Worm (Caenorhabditis elegans) whole organism, mixed stage, embryonic: ENCODE results near the gene srw-103.
"Not testable (repeated sequence)": the region's sequence is repeated elsewhere in the genome, so short reads cannot be mapped to it uniquely, and the experiment has no call there.

Experiments used
- ceh-43 ChIP-seq: fragments of 200-800 bp; sonication (Bioruptor generic); optimal IDR thresholded peaks from 2 replicates; lab custom pipeline; 2018; ENCODE audit warnings: mild to moderate bottlenecking, missing genetic modification characterization, moderate library complexity, missing compliant biosample characterization
- nhr-28 ChIP-seq: fragments of 150-350 bp; optimal IDR thresholded peaks from 2 replicates; lab custom pipeline; 2014; ENCODE audit warnings: missing biosample characterization, missing genetic modification characterization
- nhr-76 ChIP-seq: sonication (generic microtip); optimal IDR thresholded peaks from 2 replicates; lab custom pipeline; 2017; ENCODE audit warnings: missing biosample characterization, missing genetic modification characterization
- snpc-4 ChIP-seq: fragments of 150-350 bp; optimal IDR thresholded peaks from 2 replicates; lab custom pipeline; 2014; ENCODE audit warnings: missing biosample characterization, missing genetic modification characterization

- not testable (repeated sequence) for TF ChIP-seq ceh-43 (GFP tag; lab: Kevin White, UChicago); nhr-28 (tag; lab: Kevin White, UChicago); nhr-76 (tag; lab: Kevin White, UChicago); snpc-4 (tag; lab: Kevin White, UChicago)
These were observed 24.5 kb upstream of the srw-103 start, which contains the start of gene Y46H3C.5 for ce11 chrV:1692494-1692893.
